Worm (Caenorhabditis elegans): Measurements from ENCODE around the gene cup-4.

cup-4 gene

DNA sequence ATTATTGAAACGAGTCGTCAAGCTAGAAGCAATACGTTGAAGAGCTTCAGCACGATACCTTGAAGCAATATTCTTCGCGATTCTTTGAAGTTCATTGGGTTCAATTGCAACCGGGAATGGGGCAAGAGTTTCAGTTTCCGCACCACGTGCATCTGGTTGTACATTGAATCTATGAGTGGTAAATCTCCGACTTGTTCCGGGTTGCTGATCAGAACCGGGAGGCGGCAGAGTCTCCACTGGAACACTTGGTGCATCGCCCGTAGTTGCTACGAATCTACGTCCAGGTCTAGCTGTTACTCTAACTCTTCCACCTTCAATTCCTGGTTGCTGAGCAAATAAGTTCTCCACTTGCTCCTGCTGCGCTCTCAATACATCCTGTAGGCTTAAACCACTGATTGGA, 22.7 kb downstream of the cup-4 start:
- TF ChIP-seq daf-8 (GFP tag; IDR thresholded peaks at IDR 0.05) (no peak), mes-2 (tag; optimal IDR thresholded peaks at IDR 0.05; ENCODE audit: poor library complexity, severe bottlenecking) (no peak), nhr-6 (tag; optimal IDR thresholded peaks at IDR 0.05) (no peak), unc-62 (GFP tag; optimal IDR thresholded peaks at IDR 0.05 in 1 of 2) (no peak), unc-62 (tag; optimal IDR thresholded peaks at IDR 0.05) (no peak), lin-13 (GFP tag; optimal IDR thresholded peaks at IDR 0.05) (no peak), Y75B8A.6 (GFP tag; IDR thresholded peaks at IDR 0.05) (no peak)

DNA sequence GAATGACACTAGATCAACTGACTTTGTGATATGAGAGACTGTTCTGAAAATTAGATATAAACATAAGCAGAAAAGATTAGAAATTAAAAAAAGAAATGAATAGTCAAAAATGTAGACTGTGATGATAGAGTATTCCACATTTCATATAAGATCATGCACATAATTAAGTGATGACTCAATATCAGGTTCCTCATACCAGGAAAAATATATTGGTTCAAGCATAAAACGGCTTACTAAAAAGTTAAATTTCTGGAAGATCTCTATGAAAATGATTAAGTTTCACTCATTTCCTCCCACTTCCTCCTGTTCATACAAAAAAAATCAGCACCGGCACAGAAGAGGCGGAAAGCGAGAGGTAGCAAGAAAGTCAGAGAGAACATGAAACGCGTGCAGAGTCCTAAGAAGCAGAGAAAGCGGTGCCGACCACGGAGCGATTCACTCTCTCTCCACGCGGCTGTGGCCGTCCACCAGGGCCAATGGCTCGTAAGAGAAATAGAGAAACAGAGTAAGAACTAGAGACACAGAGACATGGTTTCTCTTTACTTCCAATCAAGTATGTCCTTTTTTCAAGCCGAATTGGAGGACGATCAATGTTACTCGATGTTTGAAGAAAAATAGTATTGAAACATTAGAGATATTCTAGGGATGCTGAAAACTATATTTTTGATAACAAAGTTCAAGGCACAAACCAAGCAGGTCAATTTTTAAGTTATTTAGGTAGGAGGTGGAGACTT, 25.5 kb downstream of the cup-4 start, which contains the start of the genes ZK688.5 and fahd-1:
Gene ZK688.5 (minus strand): TSS at position 51 of the 734 bp plus-strand sequence.
Gene fahd-1 (plus strand): TSS at position 684 of the 734 bp plus-strand sequence.
- TF ChIP-seq snpc-4 (tag; optimal IDR thresholded peaks at IDR 0.05) (no peak), lin-15B (tag; optimal IDR thresholded peaks at IDR 0.05) (no peak), zag-1 (tag; optimal IDR thresholded peaks at IDR 0.05) (no peak), lim-7 (GFP tag; IDR thresholded peaks at IDR 0.05) (0 out of 2 replicates have a peak, but pooled peaks have one; percentile 41), fos-1 (tag; optimal IDR thresholded peaks at IDR 0.05) (no peak), mdl-1 (tag; optimal IDR thresholded peaks at IDR 0.05) (peak; percentile 68 to 94), dmd-6 (GFP tag; IDR thresholded peaks at IDR 0.05) (peak; percentile 72), F26F4.8 (GFP tag; conservative IDR thresholded peaks at IDR 0.05) (no peak), hif-1 (tag; optimal IDR thresholded peaks at IDR 0.05) (peak in 1 of 2 experiments; percentile 68), ztf-11 (tag; optimal IDR thresholded peaks at IDR 0.05) (no peak), lin-39 (tag; optimal IDR thresholded peaks at IDR 0.05) (no peak), vab-7 (GFP tag; IDR thresholded peaks at IDR 0.05) (no peak), F37D6.2 (tag; optimal IDR thresholded peaks at IDR 0.05) (no peak), ceh-28 (tag; optimal IDR thresholded peaks at IDR 0.05) (no peak), dmd-8 (GFP tag; IDR thresholded peaks at IDR 0.05) (no peak), pqm-1 (tag; optimal IDR thresholded peaks at IDR 0.05) (peak; percentile 48), ceh-82 (tag; optimal IDR thresholded peaks at IDR 0.05) (no peak), ceh-62 (tag; optimal IDR thresholded peaks at IDR 0.05) (no peak), dve-1 (tag; optimal IDR thresholded peaks at IDR 0.05; ENCODE audit: insufficient read depth) (peak; percentile 75), daf-8 (GFP tag; IDR thresholded peaks at IDR 0.05) (no peak), tra-1 (GFP tag; IDR thresholded peaks at IDR 0.05) (peak; percentile 42; the same call in 1 of the 2 replicates), daf-12 (tag; optimal IDR thresholded peaks at IDR 0.05) (no peak), arid-1 (GFP tag; conservative IDR thresholded peaks at IDR 0.05) (peak; percentile 47; the same call in 1 of the 2 replicates), F49E8.2 (tag; optimal IDR thresholded peaks at IDR 0.05; ENCODE audit: borderline replicate concordance) (no peak), nhr-42 (GFP tag; IDR thresholded peaks at IDR 0.05) (no peak), zfp-3 (GFP tag; conservative IDR thresholded peaks at IDR 0.05) (no peak), nhr-25 (tag; optimal IDR thresholded peaks at IDR 0.05; ENCODE audit: borderline replicate concordance, insufficient read depth) (peak; percentile 85), saeg-2 (GFP tag; IDR thresholded peaks at IDR 0.05) (no peak), Y105C5A.15 (GFP tag; IDR thresholded peaks at IDR 0.05) (no peak), dpl-1 (GFP tag; optimal IDR thresholded peaks at IDR 0.05) (peak; percentile 52), nhr-48 (tag; optimal IDR thresholded peaks at IDR 0.05) (peak; percentile 31), mep-1 (tag; optimal IDR thresholded peaks at IDR 0.05) (peak; percentile 88), spr-1 (tag; optimal IDR thresholded peaks at IDR 0.05) (peak; percentile 22), lin-29 (GFP tag; IDR thresholded peaks at IDR 0.05) (no peak), gei-8 (GFP tag; optimal IDR thresholded peaks at IDR 0.05) (no peak), hmg-1.1 (GFP tag; IDR thresholded peaks at IDR 0.05) (peak; percentile 92), ceh-20 (GFP tag; IDR thresholded peaks at IDR 0.05) (0 out of 2 replicates have a peak, but pooled peaks have one; percentile 46), ama-1 (optimal IDR thresholded peaks at IDR 0.05) (no peak), aha-1 (tag) (peak; percentile 65), ctbp-1 (GFP tag; IDR thresholded peaks at IDR 0.05) (peak; percentile 57), D1046.2 (GFP tag; IDR thresholded peaks at IDR 0.05) (no peak), mxl-2 (GFP tag; conservative IDR thresholded peaks at IDR 0.05) (no peak), daf-16 (GFP tag; optimal IDR thresholded peaks at IDR 0.05) (no peak), daf-16 (tag; optimal IDR thresholded peaks at IDR 0.05) (peak; percentile 58)
